Worm (Caenorhabditis elegans) whole organism, late embryonic: Measurements from ENCODE around the gene nsy-1.
A peak's percentile ranks its signal among the peaks of the same experiment; 100 is the strongest.

Experiments
- C08G9.2 ChIP-seq: sonication (generic microtip); optimal IDR thresholded peaks from 2 replicates; lab custom pipeline; 2016; ENCODE audit warnings: mild to moderate bottlenecking, missing genetic modification characterization, moderate library complexity, missing compliant biosample characterization
- F13H6.1 ChIP-seq: sonication (generic microtip); optimal IDR thresholded peaks from 2 replicates; lab custom pipeline; 2016; ENCODE audit warnings: missing genetic modification characterization, missing compliant biosample characterization
- T23F11.4 ChIP-seq: fragments of 200-800 bp; sonication (Bioruptor generic); optimal IDR thresholded peaks from 2 replicates; lab custom pipeline; 2018; ENCODE audit warnings: mild to moderate bottlenecking, missing genetic modification characterization, missing compliant biosample characterization
- Y22D7AL.16 ChIP-seq: sonication (generic microtip); optimal IDR thresholded peaks from 2 replicates; lab custom pipeline; 2016; ENCODE audit warnings: missing genetic modification characterization, missing compliant biosample characterization
- ahr-1 ChIP-seq: sonication (generic microtip); optimal IDR thresholded peaks from 2 replicates; lab custom pipeline; 2016; ENCODE audit warnings: missing genetic modification characterization, missing compliant biosample characterization
- ama-1 ChIP-seq: fragments of 150-350 bp; optimal IDR thresholded peaks from 2 replicates; lab custom pipeline; 2014
- ceh-14 ChIP-seq: sonication (generic microtip); optimal IDR thresholded peaks from 2 replicates; lab custom pipeline; 2016; ENCODE audit warnings: missing genotype, missing genetic modification characterization, missing compliant biosample characterization
- ceh-19 ChIP-seq: fragments of 200-800 bp; sonication (Bioruptor generic); optimal IDR thresholded peaks from 2 replicates; lab custom pipeline; 2018; ENCODE audit warnings: mild to moderate bottlenecking, missing genetic modification characterization, missing compliant biosample characterization
- ceh-2 ChIP-seq: sonication (generic microtip); optimal IDR thresholded peaks from 2 replicates; lab custom pipeline; 2016; ENCODE audit warnings: missing genotype, missing genetic modification characterization, missing compliant biosample characterization
- ceh-22 ChIP-seq: sonication (generic microtip); optimal IDR thresholded peaks from 2 replicates; lab custom pipeline; 2017; ENCODE audit warnings: missing biosample characterization, missing genetic modification characterization
- ceh-24 ChIP-seq: sonication (generic microtip); optimal IDR thresholded peaks from 2 replicates; lab custom pipeline; 2016; ENCODE audit warnings: mild to moderate bottlenecking, missing genetic modification characterization, missing compliant biosample characterization
- ceh-34 ChIP-seq: sonication (generic microtip); optimal IDR thresholded peaks from 2 replicates; lab custom pipeline; 2016; ENCODE audit warnings: mild to moderate bottlenecking, missing genetic modification characterization, missing compliant biosample characterization
- ceh-6 ChIP-seq: fragments of 200-800 bp; sonication (Bioruptor generic); optimal IDR thresholded peaks from 2 replicates; lab custom pipeline; 2018; ENCODE audit warnings: mild to moderate bottlenecking, missing genetic modification characterization, missing compliant biosample characterization
- che-1 ChIP-seq: sonication (generic microtip); optimal IDR thresholded peaks from 2 replicates; lab custom pipeline; 2016; ENCODE audit warnings: mild to moderate bottlenecking, missing genetic modification characterization, missing compliant biosample characterization
- dmd-4 ChIP-seq: sonication (generic microtip); optimal IDR thresholded peaks from 2 replicates; lab custom pipeline; 2016; ENCODE audit warnings: borderline replicate concordance, missing genetic modification characterization, missing compliant biosample characterization
- dve-1 ChIP-seq: sonication (generic microtip); optimal IDR thresholded peaks from 2 replicates; lab custom pipeline; 2017; ENCODE audit warnings: antibody characterized with exemption, mild to moderate bottlenecking, missing genetic modification characterization, missing compliant biosample characterization
- elt-2 ChIP-seq: sonication (generic microtip); optimal IDR thresholded peaks from 2 replicates; lab custom pipeline; 2016; ENCODE audit warnings: missing genetic modification reagents, missing genetic modification characterization, missing compliant biosample characterization
- ets-4 ChIP-seq: sonication (generic microtip); optimal IDR thresholded peaks from 2 replicates; lab custom pipeline; 2016; ENCODE audit warnings: missing genetic modification characterization, missing compliant biosample characterization
- eyg-1 ChIP-seq: sonication (generic microtip); optimal IDR thresholded peaks from 2 replicates; lab custom pipeline; 2016; ENCODE audit warnings: missing genotype, missing genetic modification characterization, missing compliant biosample characterization
- fkh-10 ChIP-seq: fragments of 150-350 bp; optimal IDR thresholded peaks from 2 replicates; lab custom pipeline; 2014; ENCODE audit warnings: missing biosample characterization, missing genetic modification reagents, missing genetic modification characterization
- fkh-6 ChIP-seq: sonication (generic microtip); optimal IDR thresholded peaks from 2 replicates; lab custom pipeline; 2016; ENCODE audit warnings: missing genetic modification characterization, missing compliant biosample characterization
- hlh-30 ChIP-seq: sonication (generic microtip); optimal IDR thresholded peaks from 2 replicates; lab custom pipeline; 2017; ENCODE audit warnings: antibody characterized with exemption, missing genetic modification characterization, missing compliant biosample characterization; ENCODE audit not compliant: insufficient read depth
- hlh-8 ChIP-seq: sonication (generic microtip); optimal IDR thresholded peaks from 2 replicates; lab custom pipeline; 2016; ENCODE audit warnings: missing genotype, missing genetic modification characterization, missing compliant biosample characterization
- lin-11 ChIP-seq: fragments of 200-800 bp; sonication (Bioruptor generic); optimal IDR thresholded peaks from 2 replicates; lab custom pipeline; 2018; ENCODE audit warnings: mild to moderate bottlenecking, missing genetic modification characterization, missing compliant biosample characterization
- nfya-1 ChIP-seq: sonication (generic microtip); optimal IDR thresholded peaks from 2 replicates; lab custom pipeline; 2017; ENCODE audit warnings: missing genetic modification characterization, mild to moderate bottlenecking, missing compliant biosample characterization, antibody characterized with exemption, moderate library complexity
- nhr-11 ChIP-seq: fragments of 150-350 bp; optimal IDR thresholded peaks from 2 replicates; lab custom pipeline; 2014; ENCODE audit warnings: missing biosample characterization, missing genetic modification characterization
- npax-4 ChIP-seq: sonication (generic microtip); optimal IDR thresholded peaks from 2 replicates; lab custom pipeline; 2016; ENCODE audit warnings: missing genetic modification characterization, missing compliant biosample characterization
- odd-2 ChIP-seq: sonication (generic microtip); optimal IDR thresholded peaks from 2 replicates; lab custom pipeline; 2017; ENCODE audit warnings: antibody characterized with exemption, mild to moderate bottlenecking, missing genetic modification characterization, missing compliant biosample characterization
- pat-9 ChIP-seq: fragments of 200-800 bp; sonication (Bioruptor generic); optimal IDR thresholded peaks from 2 replicates; lab custom pipeline; 2018; ENCODE audit warnings: mild to moderate bottlenecking, missing genetic modification characterization, moderate library complexity, missing compliant biosample characterization
- pax-1 ChIP-seq: fragments of 150-350 bp; optimal IDR thresholded peaks from 2 replicates; lab custom pipeline; 2014; ENCODE audit warnings: missing biosample characterization, missing genetic modification characterization
- pha-2 ChIP-seq: sonication (generic microtip); optimal IDR thresholded peaks from 2 replicates; lab custom pipeline; 2017; ENCODE audit warnings: mild to moderate bottlenecking, missing genetic modification characterization, missing compliant biosample characterization
- pha-4 ChIP-seq: fragments of 150-350 bp; optimal IDR thresholded peaks from 2 replicates; lab custom pipeline; 2018; ENCODE audit warnings: missing biosample characterization, missing genetic modification reagents, missing genetic modification characterization
- pqm-1 ChIP-seq: sonication (generic microtip); optimal IDR thresholded peaks from 2 replicates; lab custom pipeline; 2016; ENCODE audit warnings: missing genetic modification characterization, missing compliant biosample characterization
- pros-1 ChIP-seq: fragments of 150-350 bp; optimal IDR thresholded peaks from 2 replicates; lab custom pipeline; 2014; ENCODE audit warnings: missing biosample characterization, missing genetic modification reagents, missing genetic modification characterization
- rnt-1 ChIP-seq: sonication (generic microtip); optimal IDR thresholded peaks from 2 replicates; lab custom pipeline; 2016; ENCODE audit warnings: missing genetic modification characterization, missing compliant biosample characterization
- sdc-2 ChIP-seq: sonication (generic microtip); optimal IDR thresholded peaks from 2 replicates; lab custom pipeline; 2016; ENCODE audit warnings: missing genotype, missing genetic modification characterization, missing compliant biosample characterization
- sox-2 ChIP-seq: fragments of 200-800 bp; sonication (Bioruptor generic); IDR thresholded peaks from 2 replicates; pipeline ENCODE4 v1.3.6; 2022; ENCODE audit warnings: missing genetic modification reagents, missing genetic modification characterization, missing compliant biosample characterization
- sox-4 ChIP-seq: sonication (generic microtip); optimal IDR thresholded peaks from 2 replicates; lab custom pipeline; 2017; ENCODE audit warnings: mild to moderate bottlenecking, missing genetic modification characterization, inconsistent platforms, missing compliant biosample characterization
- syd-9 ChIP-seq: sonication (generic microtip); optimal IDR thresholded peaks from 2 replicates; lab custom pipeline; 2016; ENCODE audit warnings: mild to moderate bottlenecking, missing genetic modification characterization, moderate library complexity, missing compliant biosample characterization
- tbx-2 ChIP-seq: sonication (generic microtip); optimal IDR thresholded peaks from 2 replicates; lab custom pipeline; 2016; ENCODE audit warnings: missing genetic modification characterization, missing compliant biosample characterization
- tbx-7 ChIP-seq: sonication (generic microtip); optimal IDR thresholded peaks from 2 replicates; lab custom pipeline; 2016; ENCODE audit warnings: missing genotype, missing genetic modification characterization, missing compliant biosample characterization
- unc-3 ChIP-seq, 2 experiments: fragments of 200-800 bp in 1 of 2; sonication (Bioruptor generic) in 1 of 2; sonication (generic microtip) in 1 of 2; conservative IDR thresholded peaks in 1 of 2; optimal IDR thresholded peaks in 1 of 2; 2 replicates each; pipeline versions ENCODE4 v1.3.6 to Lab custom; 2016 to 2022; ENCODE audit warnings: missing compliant biosample characterization in 2 of 2, missing genetic modification characterization in 2 of 2, missing genetic modification reagents in 1 of 2
- zip-5 ChIP-seq: sonication (generic microtip); optimal IDR thresholded peaks from 2 replicates; lab custom pipeline; 2016; ENCODE audit warnings: missing genetic modification characterization, missing compliant biosample characterization
- ztf-16 ChIP-seq: sonication (generic microtip); optimal IDR thresholded peaks from 2 replicates; lab custom pipeline; 2017; ENCODE audit warnings: missing genetic modification characterization, missing compliant biosample characterization

nsy-1 gene

ce11 chrII:5061794-5062368, 39.3 kb downstream of the nsy-1 start, which contains the start of gene smc-5 (continued):
- TF ChIP-seq ceh-6 (no peak), ztf-16 (peak; percentile 14), npax-4 (tag; lab: Kevin White, UChicago) (no peak), ceh-22 (tag; lab: Kevin White, UChicago) (no peak), syd-9 (tag; lab: Kevin White, UChicago) (no peak), elt-2 (tag; lab: Kevin White, UChicago) (no peak), dmd-4 (tag; lab: Kevin White, UChicago) (no peak), eyg-1 (tag; lab: Kevin White, UChicago) (no peak), ceh-19 (GFP tag; lab: Kevin White, UChicago) (no peak), lin-11 (tag; lab: Kevin White, UChicago) (no peak), hlh-30 (no peak), pha-4 (tag; lab: Kevin White, UChicago) (no peak), pqm-1 (peak; percentile 23), Y22D7AL.16 (tag; lab: Kevin White, UChicago) (no peak), hlh-8 (tag; lab: Kevin White, UChicago) (peak; percentile 13), pros-1 (no peak), tbx-2 (peak; percentile 73), ceh-2 (tag; lab: Kevin White, UChicago) (peak; percentile 69), zip-5 (tag; lab: Kevin White, UChicago) (peak; percentile 43), pat-9 (tag; lab: Kevin White, UChicago) (no peak), odd-2 (tag; lab: Kevin White, UChicago) (no peak), ahr-1 (tag; lab: Kevin White, UChicago) (no peak), ceh-24 (tag; lab: Kevin White, UChicago) (no peak), nfya-1 (tag; lab: Kevin White, UChicago) (peak; percentile 38), T23F11.4 (GFP tag; lab: Kevin White, UChicago) (no peak), rnt-1 (tag; lab: Kevin White, UChicago) (peak; percentile 52), sox-2 (GFP tag; lab: Robert Waterston, UW) (no peak), tbx-7 (peak; percentile 43), ceh-14 (tag; lab: Kevin White, UChicago) (peak; percentile 52), nhr-11 (tag; lab: Kevin White, UChicago) (no peak), sdc-2 (tag; lab: Kevin White, UChicago) (no peak), ceh-34 (tag; lab: Kevin White, UChicago) (peak; percentile 68), dve-1 (tag; lab: Kevin White, UChicago) (no peak), pax-1 (tag; lab: Kevin White, UChicago) (peak; percentile 16), ets-4 (tag; lab: Kevin White, UChicago) (peak; percentile 57)

ce11 chrII:5066967-5067366, 44.4 kb downstream of the nsy-1 start:
- TF ChIP-seq sox-4 (tag; lab: Kevin White, UChicago) (no peak), zip-5 (tag; lab: Kevin White, UChicago) (no peak), ama-1 (lab: Kevin White, UChicago) (no peak), eyg-1 (tag; lab: Kevin White, UChicago) (no peak), fkh-6 (tag; lab: Kevin White, UChicago) (no peak), F13H6.1 (tag; lab: Kevin White, UChicago) (no peak), C08G9.2 (tag; lab: Kevin White, UChicago) (no peak), unc-3 (GFP tag; conservative IDR thresholded peaks at IDR 0.05; lab: Robert Waterston, UW) (no peak), unc-3 (tag; optimal IDR thresholded peaks at IDR 0.05; lab: Kevin White, UChicago) (no peak), pha-2 (no peak), dmd-4 (tag; lab: Kevin White, UChicago) (no peak), sox-2 (GFP tag; lab: Robert Waterston, UW) (no peak), che-1 (tag; lab: Kevin White, UChicago) (no peak), fkh-10 (GFP tag; lab: Kevin White, UChicago) (no peak), pax-1 (tag; lab: Kevin White, UChicago) (no peak)
